Fruit fly (Drosophila melanogaster) whole organism: ENCODE results near the gene CG32202.
A peak's percentile ranks its signal among the peaks of the same experiment; 100 is the strongest.

Source experiments
- CG8478 ChIP-seq: fragments of >200 bp; optimal IDR thresholded peaks from 2 replicates; lab custom pipeline; 2018; ENCODE audit warnings: inconsistent platforms
- Dll ChIP-seq: fragments of >200 bp; optimal IDR thresholded peaks from 2 replicates; lab custom pipeline; 2017
- EcR ChIP-seq, 2 experiments: fragments of >200 bp; optimal IDR thresholded peaks; 2 replicates each; lab custom pipeline; 2017; ENCODE audit warnings: missing biosample characterization in 2 of 2, missing genetic modification characterization in 2 of 2, missing genetic modification reagents in 2 of 2
- pan ChIP-seq: fragments of >200 bp; optimal IDR thresholded peaks from 2 replicates; lab custom pipeline; 2017
- psq ChIP-seq: fragments of >200 bp; optimal IDR thresholded peaks from 2 replicates; lab custom pipeline; 2017
- usp ChIP-seq: fragments of >200 bp; optimal IDR thresholded peaks from 2 replicates; lab custom pipeline; 2017; ENCODE audit warnings: missing biosample characterization, missing genetic modification characterization, mixed read lengths

CG32202 gene

DNA sequence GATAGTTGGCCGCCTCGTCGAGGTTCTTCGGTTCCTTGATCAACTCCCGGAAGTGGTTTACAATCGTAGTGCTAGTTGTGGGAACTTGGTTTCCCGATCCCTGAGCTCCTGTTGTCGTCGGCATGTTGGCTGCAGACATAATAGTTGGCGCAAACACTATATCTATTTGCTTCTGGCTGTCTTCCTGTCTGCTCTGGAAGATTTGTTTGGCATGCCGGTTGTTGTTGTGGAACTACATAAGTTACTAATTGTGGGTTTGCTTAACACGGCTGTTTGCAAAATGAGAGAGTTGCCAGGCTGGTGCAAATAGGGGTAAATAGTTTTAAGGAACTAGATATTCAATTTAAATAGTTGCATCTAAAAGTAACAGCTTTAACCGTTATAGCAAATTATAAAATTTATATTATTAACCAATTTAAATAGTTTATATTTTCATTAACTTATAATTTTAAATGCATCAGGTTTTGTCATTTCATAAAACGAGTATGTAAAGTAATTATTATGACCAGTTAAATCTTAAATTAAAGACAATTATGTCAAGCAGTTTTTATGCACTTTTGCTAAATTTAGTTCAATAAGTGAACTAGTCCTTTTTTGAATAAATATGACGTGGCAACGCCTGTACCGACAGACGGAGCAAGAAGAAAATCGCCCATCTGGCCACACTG, at the start of gene CG32202, which contains the start of gene Sgf11:
TSS of gene CG32202 (plus strand) at position 635 of the 668 bp plus-strand sequence.
TSS of gene Sgf11 (minus strand) at position 287 of the 668 bp plus-strand sequence.
- TF ChIP-seq usp (GFP tag; lab: Kevin White, UChicago), result no peak

DNA sequence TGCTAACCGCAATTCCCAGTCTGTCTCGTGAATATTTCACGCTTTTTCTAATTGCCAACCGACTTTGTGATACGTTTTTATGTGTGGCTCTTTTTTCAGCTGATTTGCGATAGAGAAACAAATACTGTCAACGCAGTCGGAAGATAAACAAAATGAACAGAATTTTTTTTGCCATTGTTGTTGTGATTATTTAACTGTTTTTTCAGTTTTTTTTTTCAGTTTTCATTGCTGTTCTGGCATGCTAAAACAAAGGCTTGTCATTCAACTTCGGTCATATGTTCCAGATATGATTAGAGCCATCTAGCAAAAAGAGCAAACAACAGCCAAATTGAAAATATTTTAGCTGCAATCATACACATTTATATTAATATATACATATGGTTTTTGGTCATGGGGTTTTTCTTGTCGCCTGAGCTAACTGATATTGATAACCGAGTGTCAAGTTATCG, 49.8 kb upstream of the CG32202 start:
- TF ChIP-seq EcR (GFP tag; optimal IDR thresholded peaks at IDR 0.05; lab: Kevin White, UChicago) (no peak), Dll (lab: Kevin White, UChicago) (no peak), usp (GFP tag; lab: Kevin White, UChicago) (no peak), pan (lab: Kevin White, UChicago) (no peak), psq (lab: Kevin White, UChicago) (no peak), CG8478 (no peak)

DNA sequence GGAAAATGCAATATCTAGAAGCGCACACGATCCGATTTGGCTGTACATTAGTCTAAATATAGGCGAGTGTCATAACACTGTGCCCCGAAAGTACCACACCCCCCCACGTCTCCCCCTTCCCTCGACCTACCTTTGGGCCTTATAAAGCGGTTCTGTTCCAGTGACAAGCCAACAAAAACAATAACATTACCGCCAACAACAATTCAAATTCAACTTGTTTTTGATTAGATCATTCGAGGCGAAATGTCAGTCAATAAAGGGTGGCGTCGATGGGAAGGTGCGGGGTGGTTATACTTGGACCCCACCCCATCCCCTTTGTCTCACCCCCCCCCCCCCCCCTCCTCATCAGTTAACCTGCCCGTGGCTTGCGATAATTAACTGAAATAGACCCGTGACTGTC, 48.9 kb upstream of the CG32202 start:
- no peak for TF ChIP-seq Dll (lab: Kevin White, UChicago)

DNA sequence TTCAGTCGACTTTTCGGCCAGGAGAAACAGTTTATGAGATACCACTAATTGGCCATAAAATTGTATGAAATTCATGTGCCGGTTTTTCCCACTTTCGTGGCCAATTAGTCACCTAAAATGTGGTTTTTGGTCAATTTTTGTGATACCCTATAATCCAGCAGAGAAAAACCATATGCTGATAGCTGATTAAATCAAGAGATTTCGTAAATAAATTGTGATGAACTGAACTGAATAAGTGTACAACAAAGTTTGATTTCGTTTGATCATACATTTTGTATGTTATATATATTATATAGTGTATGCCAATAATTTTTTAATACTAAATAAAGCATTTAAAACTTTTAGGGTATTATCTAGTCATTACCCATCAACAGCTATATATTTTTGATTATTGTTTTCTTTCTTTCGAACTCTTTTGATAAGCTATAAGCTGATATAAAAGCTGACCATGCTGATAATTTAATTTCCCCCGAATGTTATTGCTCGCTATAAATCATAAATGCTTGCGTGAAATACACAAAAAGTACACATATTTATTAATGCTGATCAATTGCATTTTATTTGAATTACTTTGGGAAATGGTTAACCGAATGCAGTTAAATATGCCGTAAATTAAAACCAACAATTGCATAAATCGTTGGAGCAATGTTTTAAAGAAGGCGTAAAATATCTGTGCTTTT, 47.1 kb upstream of the CG32202 start:
- TF ChIP-seq pan (lab: Kevin White, UChicago) (peak; percentile 32), CG8478 (no peak), Dll (lab: Kevin White, UChicago) (no peak), EcR (GFP tag; optimal IDR thresholded peaks at IDR 0.05; lab: Kevin White, UChicago) (no peak)

DNA sequence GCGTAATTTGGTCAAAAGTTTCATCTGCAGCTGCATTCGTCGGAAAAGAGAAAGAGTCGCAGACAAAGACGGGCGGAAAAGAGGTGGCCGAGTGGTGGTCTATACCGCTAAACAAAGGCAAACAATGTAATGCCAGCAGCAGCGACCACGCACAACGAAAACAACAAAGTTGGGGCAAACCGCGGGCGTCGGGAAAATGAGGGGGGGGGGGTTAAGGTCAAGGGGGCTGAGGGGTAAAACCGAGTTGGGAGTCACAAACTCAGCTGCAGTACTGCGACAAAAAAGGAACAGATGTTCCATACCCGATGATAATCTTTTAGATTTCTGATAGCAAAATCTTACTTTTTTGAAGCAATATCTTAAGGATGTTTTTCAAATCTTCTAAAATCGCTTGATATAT, 45.2 kb upstream of the CG32202 start:
- TF ChIP-seq psq (lab: Kevin White, UChicago), result no peak
- TF ChIP-seq CG8478, result no peak
- no peak for TF ChIP-seq EcR (GFP tag; optimal IDR thresholded peaks at IDR 0.05; lab: Kevin White, UChicago)
- TF ChIP-seq usp (GFP tag; lab: Kevin White, UChicago), result no peak
- no peak for TF ChIP-seq Dll (lab: Kevin White, UChicago)
- no peak for TF ChIP-seq pan (lab: Kevin White, UChicago)

DNA sequence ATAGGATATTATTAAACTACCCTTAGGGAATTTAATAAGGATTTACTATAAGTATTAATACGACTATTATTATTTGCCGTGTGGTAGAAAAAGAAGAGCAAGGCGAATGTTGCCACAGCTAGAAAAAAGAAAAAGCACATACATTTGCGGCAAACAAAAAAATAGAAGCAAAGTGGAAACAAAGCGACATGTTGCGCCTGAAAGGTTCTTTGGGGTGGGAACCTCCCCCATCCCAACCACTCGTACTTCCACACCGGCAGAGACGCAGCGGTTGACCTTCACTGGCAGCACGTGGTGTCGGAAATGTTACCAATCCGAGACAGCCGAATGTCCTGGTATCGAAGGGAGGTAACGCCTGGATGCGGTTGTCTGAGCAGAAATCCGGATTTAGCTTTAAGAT, 44.6 kb upstream of the CG32202 start:
- no peak for TF ChIP-seq pan (lab: Kevin White, UChicago)
- no peak for TF ChIP-seq CG8478
- no peak for TF ChIP-seq psq (lab: Kevin White, UChicago)
- TF ChIP-seq EcR (GFP tag; optimal IDR thresholded peaks at IDR 0.05; lab: Kevin White, UChicago), result no peak

DNA sequence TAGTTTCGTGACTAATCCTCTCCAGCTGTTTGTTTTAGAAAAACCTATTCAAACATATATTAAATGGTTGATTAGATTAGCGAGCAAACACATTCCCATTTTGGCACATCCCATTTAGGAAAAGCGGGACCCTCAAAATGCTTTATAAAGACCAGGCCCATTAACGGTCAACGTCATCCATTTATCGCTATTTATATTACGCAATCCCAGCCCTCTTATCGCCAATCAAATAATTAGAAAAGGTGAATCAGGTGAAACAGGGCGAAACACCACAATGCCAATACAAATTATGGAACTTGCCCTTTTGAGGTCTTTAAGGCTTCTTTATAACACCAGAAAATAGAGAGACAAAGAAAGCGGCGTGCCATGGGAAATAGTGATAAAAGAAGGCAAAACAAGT, 43.9 kb upstream of the CG32202 start:
- TF ChIP-seq EcR (GFP tag; optimal IDR thresholded peaks at IDR 0.05; lab: Kevin White, UChicago) (no peak), CG8478 (no peak), Dll (lab: Kevin White, UChicago) (no peak), psq (lab: Kevin White, UChicago) (no peak), usp (GFP tag; lab: Kevin White, UChicago) (no peak), pan (lab: Kevin White, UChicago) (no peak)

DNA sequence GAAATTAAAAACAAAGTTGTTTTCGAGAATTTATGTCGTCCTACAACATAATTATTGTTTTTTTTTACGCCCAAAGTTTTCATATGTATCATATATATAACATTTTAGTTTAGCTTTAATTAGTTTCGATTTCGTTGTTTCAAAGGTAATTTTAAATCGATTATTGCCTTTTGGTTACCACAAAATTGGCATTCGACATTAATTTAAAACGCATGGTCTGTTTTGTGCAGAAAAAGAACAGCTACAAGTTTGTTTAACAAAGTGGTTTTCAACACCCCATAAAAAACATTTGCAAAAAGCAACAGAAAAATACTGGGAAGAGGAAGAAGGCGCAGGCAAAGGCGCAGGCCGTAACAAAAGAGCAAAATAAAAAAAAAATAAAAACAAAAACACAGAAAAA, 43.5 kb upstream of the CG32202 start:
- TF ChIP-seq pan (lab: Kevin White, UChicago) (no peak), psq (lab: Kevin White, UChicago) (no peak), Dll (lab: Kevin White, UChicago) (no peak), usp (GFP tag; lab: Kevin White, UChicago) (no peak), EcR (GFP tag; optimal IDR thresholded peaks at IDR 0.05; lab: Kevin White, UChicago) (no peak), CG8478 (no peak)

DNA sequence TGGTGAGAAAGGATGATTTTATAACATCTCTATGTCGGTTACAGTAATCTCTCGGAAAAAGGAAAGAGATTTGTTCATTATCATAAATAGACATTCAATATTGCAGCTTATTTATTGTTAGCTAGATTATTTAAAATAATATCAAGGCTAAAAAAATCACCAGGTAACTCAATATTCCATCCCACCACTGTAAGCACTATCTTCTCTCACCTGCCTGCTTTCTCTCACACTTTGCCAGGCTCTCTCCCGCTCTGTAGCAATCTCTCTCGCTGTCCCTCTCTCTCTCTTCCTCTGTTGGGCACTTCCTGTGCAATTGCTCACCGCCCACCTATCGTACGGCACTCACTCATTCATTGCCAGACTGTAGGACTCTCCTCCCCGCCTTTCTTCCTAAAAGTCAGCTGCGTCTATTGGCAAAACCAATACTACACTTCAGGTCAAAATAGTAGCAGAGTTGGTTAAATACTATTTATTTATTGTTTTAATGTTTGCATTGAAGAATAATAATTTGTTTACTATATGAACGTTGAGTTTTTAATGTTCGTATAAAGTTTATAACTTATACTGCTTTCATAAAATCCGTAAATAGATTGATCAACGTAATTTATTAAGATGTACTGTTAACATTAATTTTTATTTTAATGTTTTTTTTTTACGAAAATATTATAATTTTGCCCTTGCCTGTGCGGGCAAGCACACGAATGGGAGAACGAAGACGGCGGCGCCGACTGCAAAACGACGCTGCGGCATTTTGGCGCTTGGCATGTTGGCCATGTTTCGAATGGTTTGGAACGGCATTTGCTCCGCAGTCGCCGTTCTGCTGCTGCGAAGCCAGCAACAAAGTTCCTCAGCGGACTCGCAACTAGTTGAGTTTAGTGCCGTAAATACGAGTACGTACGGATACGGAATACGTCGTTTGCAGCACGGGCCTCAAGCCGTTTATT, 41.1 kb upstream of the CG32202 start:
- TF ChIP-seq pan (lab: Kevin White, UChicago), result no peak
- no peak for TF ChIP-seq CG8478
- no peak for TF ChIP-seq EcR (GFP tag; optimal IDR thresholded peaks at IDR 0.05; lab: Kevin White, UChicago)
- no peak for TF ChIP-seq usp (GFP tag; lab: Kevin White, UChicago)
- no peak for TF ChIP-seq psq (lab: Kevin White, UChicago)
- no peak for TF ChIP-seq Dll (lab: Kevin White, UChicago)

DNA sequence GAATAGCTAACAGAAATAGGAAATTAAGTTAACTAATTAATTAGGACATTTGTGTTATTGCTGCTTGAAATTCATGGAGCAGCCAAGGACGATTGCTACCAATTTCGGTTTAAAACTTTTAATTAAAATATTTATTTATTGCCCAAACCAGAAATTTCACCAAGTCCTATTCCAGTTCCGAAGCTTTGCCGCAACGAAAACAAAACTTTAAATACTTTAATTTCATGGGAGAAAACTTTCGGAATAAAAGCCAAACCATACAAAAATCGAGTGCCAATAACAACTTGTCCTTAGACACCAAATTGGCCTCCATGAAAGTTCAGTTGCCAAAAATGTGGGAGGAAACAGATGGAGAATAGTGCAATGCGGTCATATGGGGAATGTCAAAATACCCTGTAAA, 38.8 kb upstream of the CG32202 start:
- TF ChIP-seq psq (lab: Kevin White, UChicago) (no peak), usp (GFP tag; lab: Kevin White, UChicago) (no peak)

DNA sequence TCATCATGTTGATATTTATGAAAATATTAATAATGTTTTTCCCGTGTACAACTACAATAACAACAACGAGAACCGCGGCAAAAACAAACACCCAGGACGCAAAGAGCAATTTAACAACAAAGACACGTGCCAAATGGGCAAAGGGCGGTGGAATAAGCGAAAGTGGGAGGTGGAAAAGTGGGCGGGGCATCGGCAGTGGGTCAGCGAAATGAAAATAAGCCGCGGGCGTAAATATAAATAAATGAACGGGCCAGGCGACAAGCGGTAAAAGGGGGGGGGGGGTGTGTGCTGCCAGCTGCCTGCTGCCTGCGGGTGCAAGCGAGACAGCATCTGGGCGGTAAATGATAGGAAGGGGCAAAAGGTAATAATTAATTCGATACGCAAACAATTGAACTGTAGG, 28.2 kb upstream of the CG32202 start:
- TF ChIP-seq usp (GFP tag; lab: Kevin White, UChicago) (no peak), pan (lab: Kevin White, UChicago) (no peak), EcR (GFP tag; optimal IDR thresholded peaks at IDR 0.05; lab: Kevin White, UChicago) (no peak), CG8478 (no peak), psq (lab: Kevin White, UChicago) (no peak), Dll (lab: Kevin White, UChicago) (no peak)

DNA sequence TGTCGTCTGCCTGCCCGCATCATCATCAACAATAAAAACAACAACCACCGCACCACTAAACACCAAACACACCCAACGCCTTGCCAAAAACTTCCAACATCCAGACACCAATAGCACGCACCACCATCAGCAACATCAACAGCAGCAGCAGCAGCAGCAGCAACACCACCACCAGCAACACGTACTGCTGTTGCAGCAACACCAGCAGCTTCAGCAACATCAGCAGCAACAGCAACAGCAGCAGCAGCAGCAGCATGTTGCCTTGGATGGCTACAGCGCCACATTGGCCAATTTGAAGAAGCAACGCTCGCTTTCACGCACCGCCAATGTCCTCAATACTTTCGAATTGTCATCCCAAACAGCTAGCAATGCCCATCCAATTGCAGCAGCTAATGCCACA, 16.4 kb upstream of the CG32202 start:
- no peak for TF ChIP-seq pan (lab: Kevin White, UChicago)
- no peak for TF ChIP-seq Dll (lab: Kevin White, UChicago)
- TF ChIP-seq CG8478, result no peak
- no peak for TF ChIP-seq EcR (GFP tag; optimal IDR thresholded peaks at IDR 0.05; lab: Kevin White, UChicago)
- TF ChIP-seq psq (lab: Kevin White, UChicago), result no peak
- no peak for TF ChIP-seq usp (GFP tag; lab: Kevin White, UChicago)
